Worm (Caenorhabditis elegans): Measurements from ENCODE around the gene mrck-1.

mrck-1 gene

ce11 chrV:6233952-6234351, 33.1 kb downstream of the mrck-1 start:
- no peak for TF ChIP-seq unc-62 (GFP tag; optimal IDR thresholded peaks at IDR 0.05)

ce11 chrV:6232886-6233285, 34.2 kb downstream of the mrck-1 start:
- TF ChIP-seq unc-62 (GFP tag; optimal IDR thresholded peaks at IDR 0.05), result no peak

- TF ChIP-seq unc-62 (GFP tag; optimal IDR thresholded peaks at IDR 0.05), result no peak
Measured at ce11 chrV:6231902-6232340, 35.2 kb downstream of the mrck-1 start.

ce11 chrV:6230629-6231229, 36.4 kb downstream of the mrck-1 start:
- no peak for TF ChIP-seq unc-62 (GFP tag; optimal IDR thresholded peaks at IDR 0.05)

- no peak for TF ChIP-seq unc-62 (GFP tag; optimal IDR thresholded peaks at IDR 0.05)
Measured at ce11 chrV:6229457-6229949, 37.6 kb downstream of the mrck-1 start.

- TF ChIP-seq unc-62 (GFP tag; optimal IDR thresholded peaks at IDR 0.05), result no peak
Measured at ce11 chrV:6228920-6229456, 38.1 kb downstream of the mrck-1 start.

- no peak for TF ChIP-seq unc-62 (GFP tag; optimal IDR thresholded peaks at IDR 0.05)
Measured at ce11 chrV:6228400-6228895, 38.6 kb downstream of the mrck-1 start.

- TF ChIP-seq unc-62 (GFP tag; optimal IDR thresholded peaks at IDR 0.05), result no peak
Measured at ce11 chrV:6227326-6228246, 39.5 kb downstream of the mrck-1 start.

ce11 chrV:6226530-6227125, 40.5 kb downstream of the mrck-1 start, which contains the start of gene W06H8.6:
TSS of gene W06H8.6 (minus strand) at chrV:6227010.
- no peak for TF ChIP-seq unc-62 (GFP tag; optimal IDR thresholded peaks at IDR 0.05)

- TF ChIP-seq unc-62 (GFP tag; optimal IDR thresholded peaks at IDR 0.05), result no peak
Measured at ce11 chrV:6225745-6226528, 41.1 kb downstream of the mrck-1 start.

- TF ChIP-seq unc-62 (GFP tag; optimal IDR thresholded peaks at IDR 0.05), result no peak
Measured at ce11 chrV:6224984-6225617, 42.0 kb downstream of the mrck-1 start.

- TF ChIP-seq unc-62 (GFP tag; optimal IDR thresholded peaks at IDR 0.05), result no peak
Measured at ce11 chrV:6224494-6224959, 42.6 kb downstream of the mrck-1 start.

ce11 chrV:6224019-6224335, 43.1 kb downstream of the mrck-1 start:
- no peak for TF ChIP-seq unc-62 (GFP tag; optimal IDR thresholded peaks at IDR 0.05)

- no peak for TF ChIP-seq unc-62 (GFP tag; optimal IDR thresholded peaks at IDR 0.05)
Measured at ce11 chrV:6223315-6224018, 43.6 kb downstream of the mrck-1 start.
